Worm (Caenorhabditis elegans): ENCODE data around the gene gbh-1.
A peak's percentile ranks its signal among the peaks of the same experiment; 100 is the strongest.

The gbh-1 gene

ce11 chrII:10658576-10659256 lies 34.9 kb downstream of the gbh-1 start, which contains the start of the genes snu-13 and rsp-7 (continued):
- TF ChIP-seq lin-54 (GFP tag; optimal IDR thresholded peaks at IDR 0.05) (peak; percentile 68), athp-1 (tag; optimal IDR thresholded peaks at IDR 0.05) (no peak), nfyb-1 (GFP tag; IDR thresholded peaks at IDR 0.05) (no peak), die-1 (tag; optimal IDR thresholded peaks at IDR 0.05) (no peak), C17E4.6 (GFP tag; IDR thresholded peaks at IDR 0.05) (no peak), Y67H2A.10 (GFP tag; conservative IDR thresholded peaks at IDR 0.05) (no peak), ama-1 (optimal IDR thresholded peaks at IDR 0.05) (no peak), ama-1 (GFP tag; optimal IDR thresholded peaks at IDR 0.05) (no peak), B0035.1 (tag; optimal IDR thresholded peaks at IDR 0.05) (no peak), egrh-3 (GFP tag; IDR thresholded peaks at IDR 0.05) (no peak), ztf-26 (tag; optimal IDR thresholded peaks at IDR 0.05) (no peak), rpc-1 (optimal IDR thresholded peaks at IDR 0.05) (no peak), rpc-1 (tag; optimal IDR thresholded peaks at IDR 0.05) (no peak), nhr-120 (GFP tag; IDR thresholded peaks at IDR 0.05) (no peak), K11D2.4 (GFP tag; IDR thresholded peaks at IDR 0.05) (no peak), madf-6 (GFP tag; IDR thresholded peaks at IDR 0.05) (peak; percentile 53; the same call in 1 of the 2 replicates), ztf-28 (GFP tag; IDR thresholded peaks at IDR 0.05) (no peak), ztf-25 (GFP tag; IDR thresholded peaks at IDR 0.05) (no peak), ztf-18 (tag; optimal IDR thresholded peaks at IDR 0.05) (peak; percentile 3), F52B5.7 (tag; optimal IDR thresholded peaks at IDR 0.05) (no peak), unc-62 (GFP tag; optimal IDR thresholded peaks at IDR 0.05) (no peak), ceh-100 (GFP tag; IDR thresholded peaks at IDR 0.05) (no peak), madf-3 (GFP tag; IDR thresholded peaks at IDR 0.05) (no peak), Y79H2A.3 (GFP tag; conservative IDR thresholded peaks at IDR 0.05) (no peak), lir-1 (GFP tag; conservative IDR thresholded peaks at IDR 0.05) (peak; percentile 48; the same call in 1 of the 2 replicates), madf-8 (GFP tag; conservative IDR thresholded peaks at IDR 0.05) (peak; percentile 57), rcor-1 (GFP tag; IDR thresholded peaks at IDR 0.05) (0 out of 2 replicates have a peak, but pooled peaks have one; percentile 6), T07F8.4 (tag; optimal IDR thresholded peaks at IDR 0.05) (no peak), attf-3 (GFP tag; conservative IDR thresholded peaks at IDR 0.05) (no peak), B0019.2 (GFP tag; conservative IDR thresholded peaks at IDR 0.05) (no peak), B0261.1 (tag; optimal IDR thresholded peaks at IDR 0.05) (no peak), F22D6.2 (tag; optimal IDR thresholded peaks at IDR 0.05) (no peak), nhr-27 (tag; optimal IDR thresholded peaks at IDR 0.05) (no peak), lin-40 (tag; optimal IDR thresholded peaks at IDR 0.05) (peak; percentile 37), akir-1 (GFP tag; optimal IDR thresholded peaks at IDR 0.05) (no peak), C06A6.2 (GFP tag; conservative IDR thresholded peaks at IDR 0.05) (0 out of 2 replicates have a peak, but pooled peaks have one; percentile 23), nhr-179 (tag; optimal IDR thresholded peaks at IDR 0.05) (no peak), atf-7 (tag; optimal IDR thresholded peaks at IDR 0.05) (no peak), nhr-90 (tag; optimal IDR thresholded peaks at IDR 0.05) (no peak), bed-1 (GFP tag; IDR thresholded peaks at IDR 0.05) (no peak), ekl-4 (GFP tag; IDR thresholded peaks at IDR 0.05) (no peak), F39B2.1 (GFP tag; IDR thresholded peaks at IDR 0.05) (no peak), repo-1 (tag; optimal IDR thresholded peaks at IDR 0.05) (no peak), T26A5.8 (tag; optimal IDR thresholded peaks at IDR 0.05) (no peak), mel-28 (tag; optimal IDR thresholded peaks at IDR 0.05; ENCODE audit: borderline replicate concordance) (no peak), ztf-22 (GFP tag; optimal IDR thresholded peaks at IDR 0.05) (no peak), hsf-1 (GFP tag; IDR thresholded peaks at IDR 0.05) (no peak), bed-2 (GFP tag; IDR thresholded peaks at IDR 0.05) (no peak), attf-5 (GFP tag; optimal IDR thresholded peaks at IDR 0.05) (peak; percentile 69), zfh-2 (GFP tag; conservative IDR thresholded peaks at IDR 0.05) (no peak)
